Worm (Caenorhabditis elegans) whole organism, L4/young adult: Measurements from ENCODE around the gene saeg-1.
A peak's percentile ranks its signal among the peaks of the same experiment; 100 is the strongest.

Experiments used
- W03F9.2 ChIP-seq: fragments of 150-350 bp; optimal IDR thresholded peaks from 2 replicates; lab custom pipeline; 2014; ENCODE audit warnings: missing biosample characterization, missing genetic modification characterization
- dao-5 ChIP-seq: sonication (generic microtip); optimal IDR thresholded peaks from 2 replicates; lab custom pipeline; 2016; ENCODE audit warnings: missing genotype, missing genetic modification characterization, moderate library complexity, missing compliant biosample characterization
- him-1 ChIP-seq: sonication (generic microtip); optimal IDR thresholded peaks from 2 replicates; lab custom pipeline; 2016; ENCODE audit warnings: missing genotype, missing genetic modification reagents, missing genetic modification characterization, missing compliant biosample characterization

The saeg-1 gene

DNA sequence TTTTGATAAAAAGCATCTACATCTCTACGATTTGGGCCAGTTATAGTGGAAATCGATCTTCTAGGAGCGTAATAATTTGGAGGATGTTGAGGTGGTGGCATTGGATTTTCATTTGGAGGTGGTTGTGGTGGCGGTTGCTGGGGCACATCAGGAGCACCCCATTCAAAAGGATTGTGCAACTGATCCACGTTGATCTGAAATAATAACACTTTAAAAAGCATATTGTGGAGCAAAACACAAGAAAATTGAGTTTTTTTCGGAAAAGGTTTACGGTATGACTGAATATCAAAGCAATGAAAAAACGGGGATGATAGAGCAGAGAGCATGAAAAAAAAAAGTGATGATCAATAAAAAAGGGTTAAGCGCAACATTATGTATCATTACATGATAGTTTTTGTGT is at the start of gene saeg-1:
Gene saeg-1, minus strand, starts transcription at position 101 of the 400 bp plus-strand sequence.
- TF ChIP-seq W03F9.2 (tag; lab: Kevin White, UChicago): no peak
- TF ChIP-seq him-1 (tag; lab: Kevin White, UChicago): no peak
- TF ChIP-seq dao-5 (tag; lab: Kevin White, UChicago): no peak

DNA sequence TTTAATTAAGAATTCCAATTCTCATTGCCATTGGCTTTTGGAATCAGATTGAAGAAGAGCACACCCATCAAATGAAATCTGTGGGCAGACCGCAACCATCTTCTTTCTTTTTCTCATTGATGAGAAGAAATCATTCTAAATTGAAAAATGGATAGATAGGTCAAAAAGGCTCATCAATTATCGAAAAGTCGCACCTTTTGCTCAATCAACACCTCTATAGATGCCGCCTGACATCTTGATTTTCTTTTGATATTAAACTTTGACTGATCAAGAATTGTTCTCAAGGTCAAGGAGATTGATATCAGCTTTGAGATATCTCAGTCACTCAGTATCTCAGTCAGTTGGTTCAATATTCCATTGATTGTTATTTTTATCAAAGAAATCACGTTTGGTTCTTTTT is 44.5 kb upstream of the saeg-1 start:
- TF ChIP-seq dao-5 (tag; lab: Kevin White, UChicago) (no peak), W03F9.2 (tag; lab: Kevin White, UChicago) (no peak), him-1 (tag; lab: Kevin White, UChicago) (no peak)

DNA sequence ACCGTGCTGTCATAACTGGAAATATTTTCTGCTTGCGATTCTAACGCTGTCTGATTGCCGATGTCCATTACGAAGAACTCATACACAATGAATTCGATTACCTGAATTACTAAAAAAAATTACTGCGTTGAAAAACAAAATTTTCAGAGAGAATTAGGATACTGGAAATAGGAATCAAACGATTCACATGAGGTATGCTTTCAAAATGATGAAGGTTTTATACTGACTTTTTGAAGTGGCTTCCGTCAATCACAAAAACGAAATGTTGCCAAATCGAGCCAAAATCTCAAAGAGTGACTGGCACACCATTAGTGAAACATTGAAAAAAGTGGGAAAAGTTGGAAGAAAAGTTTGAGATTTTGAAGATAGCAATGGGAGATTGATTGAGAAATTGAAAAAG is 43.6 kb upstream of the saeg-1 start, which contains the start of gene zzz-1:
Gene zzz-1, minus strand, starts transcription at position 101 of the 400 bp plus-strand sequence.
- TF ChIP-seq him-1 (tag; lab: Kevin White, UChicago): no peak
- no peak for TF ChIP-seq dao-5 (tag; lab: Kevin White, UChicago)
- no peak for TF ChIP-seq W03F9.2 (tag; lab: Kevin White, UChicago)

DNA sequence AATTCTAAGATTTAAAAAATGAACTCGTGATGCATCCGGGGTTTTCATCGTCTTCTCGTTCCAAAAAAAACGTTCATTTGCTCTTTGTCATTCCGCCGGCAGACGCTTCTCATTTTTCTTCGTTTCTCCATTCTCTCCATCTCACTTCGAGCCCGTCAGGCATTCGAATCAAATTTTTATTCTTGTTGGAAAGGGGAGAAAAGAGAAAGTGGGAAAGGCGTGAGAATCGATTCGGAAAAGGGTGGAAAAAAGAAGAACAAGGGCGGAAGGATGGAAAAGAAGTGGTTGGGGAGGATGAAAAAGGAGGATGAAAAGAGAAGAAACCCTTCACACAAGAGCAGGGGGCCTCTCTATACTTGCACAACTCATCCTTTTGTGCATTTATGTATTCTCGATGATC is 39.3 kb upstream of the saeg-1 start:
- TF ChIP-seq him-1 (tag; lab: Kevin White, UChicago) (no peak), W03F9.2 (tag; lab: Kevin White, UChicago) (no peak), dao-5 (tag; lab: Kevin White, UChicago) (no peak)

DNA sequence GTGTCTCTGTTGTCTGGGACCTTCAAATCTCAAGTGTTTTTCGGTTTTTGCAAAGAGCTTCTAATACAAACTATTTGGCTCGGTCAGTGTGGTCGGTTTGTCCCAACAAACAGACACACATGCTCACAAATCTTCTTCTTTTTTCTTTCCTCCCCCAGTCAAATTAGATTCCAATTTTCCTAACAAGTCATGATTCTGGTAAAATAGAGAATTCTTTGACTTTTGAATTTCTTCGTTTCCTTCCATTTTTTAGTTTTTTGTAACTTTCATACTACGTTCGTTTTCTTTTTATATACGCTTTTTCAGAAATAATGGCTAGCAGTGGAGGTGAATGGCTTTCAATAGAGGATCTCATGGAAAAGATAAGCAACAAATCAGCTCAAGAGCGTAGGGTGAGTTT is 38.2 kb upstream of the saeg-1 start, which contains the start of gene F32D8.15:
Gene F32D8.15, plus strand, starts transcription at position 301 of the 400 bp plus-strand sequence.
- TF ChIP-seq dao-5 (tag; lab: Kevin White, UChicago): no peak
- no peak for TF ChIP-seq W03F9.2 (tag; lab: Kevin White, UChicago)
- TF ChIP-seq him-1 (tag; lab: Kevin White, UChicago): no peak

DNA sequence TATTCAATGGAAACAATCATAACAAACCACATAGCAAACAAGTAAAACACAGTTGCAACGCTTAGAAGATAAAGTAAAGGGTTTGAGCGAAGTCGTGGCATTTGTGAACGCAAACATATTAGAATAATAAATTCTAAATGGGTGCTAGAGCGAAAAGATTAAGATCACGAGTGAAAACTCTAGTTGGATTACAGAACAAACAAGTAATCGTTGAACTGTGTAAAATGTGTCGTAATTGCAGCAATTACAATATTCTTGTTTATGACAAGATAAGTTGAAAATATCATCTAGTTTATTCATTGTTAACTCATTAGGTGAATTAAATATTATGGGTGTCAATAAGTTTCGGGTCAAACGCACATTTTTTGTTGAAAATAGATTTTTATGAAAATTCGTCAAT is 37.2 kb upstream of the saeg-1 start, which contains the start of gene F32D8.8:
Gene F32D8.8, minus strand, starts transcription at position 101 of the 400 bp plus-strand sequence.
- TF ChIP-seq dao-5 (tag; lab: Kevin White, UChicago) (no peak), him-1 (tag; lab: Kevin White, UChicago) (no peak), W03F9.2 (tag; lab: Kevin White, UChicago) (no peak)

DNA sequence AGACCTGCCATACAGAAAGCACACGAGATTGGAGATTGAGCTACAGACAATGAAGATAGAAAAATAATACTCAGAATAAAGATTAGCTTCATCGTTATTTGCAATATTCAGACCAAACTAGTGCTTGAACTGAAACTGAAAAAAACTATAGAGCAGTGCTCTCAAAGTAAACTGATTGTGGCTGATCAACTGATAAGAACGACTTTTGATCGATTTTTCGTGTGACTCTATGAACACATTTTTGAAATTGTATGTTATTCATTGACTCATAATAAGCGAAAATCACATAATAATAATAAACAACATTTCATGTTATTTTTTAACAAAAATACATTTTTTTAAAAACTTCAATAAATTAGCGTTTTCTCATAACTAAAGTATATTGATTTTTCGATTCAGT is 35.6 kb upstream of the saeg-1 start, which contains the start of gene spp-16:
Gene spp-16, minus strand, starts transcription at position 179 of the 400 bp plus-strand sequence.
- TF ChIP-seq W03F9.2 (tag; lab: Kevin White, UChicago) (no peak), him-1 (tag; lab: Kevin White, UChicago) (no peak), dao-5 (tag; lab: Kevin White, UChicago) (no peak)

DNA sequence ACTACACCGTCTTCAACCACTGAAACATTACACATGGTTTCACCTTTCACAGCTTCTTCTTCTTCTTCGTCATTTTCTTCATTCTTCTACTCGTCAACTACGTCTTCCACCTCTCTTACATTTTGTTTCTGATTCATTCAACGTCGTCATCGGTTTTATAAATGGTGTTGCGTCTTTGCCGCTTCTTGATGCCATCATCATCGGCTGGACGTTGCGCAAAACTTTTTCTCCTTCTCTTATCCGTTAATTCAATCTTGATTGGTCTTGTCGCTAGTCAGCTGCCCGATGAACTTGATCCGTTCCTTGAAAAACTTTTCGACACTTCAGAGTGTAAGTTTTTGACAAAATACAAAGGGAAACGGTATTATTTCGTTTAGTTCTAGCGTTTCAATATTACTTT is 33.1 kb upstream of the saeg-1 start:
- no peak for TF ChIP-seq dao-5 (tag; lab: Kevin White, UChicago)
- no peak for TF ChIP-seq W03F9.2 (tag; lab: Kevin White, UChicago)
- TF ChIP-seq him-1 (tag; lab: Kevin White, UChicago): no peak

DNA sequence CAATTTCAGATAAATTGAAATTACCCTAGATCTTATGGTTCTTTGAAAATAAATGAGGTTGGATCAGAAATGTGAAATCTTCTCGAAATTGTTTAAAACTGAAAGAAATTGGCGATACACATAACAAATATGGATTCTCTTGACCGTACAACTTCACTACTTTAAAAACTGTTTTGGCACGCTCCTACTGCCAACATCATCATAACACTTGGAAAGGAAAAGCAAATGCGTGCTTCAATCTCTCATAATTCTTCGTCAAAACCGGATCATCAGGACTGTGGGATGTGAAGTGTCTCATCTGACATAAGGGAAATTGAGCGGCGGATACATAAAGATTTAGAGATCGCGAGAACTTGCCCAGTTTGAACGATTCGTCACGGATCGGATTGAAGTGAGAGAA is 32.6 kb upstream of the saeg-1 start, which contains the start of gene F32D8.7:
Gene F32D8.7, plus strand, starts transcription at position 329 of the 400 bp plus-strand sequence.
- TF ChIP-seq him-1 (tag; lab: Kevin White, UChicago) (no peak), dao-5 (tag; lab: Kevin White, UChicago) (no peak), W03F9.2 (tag; lab: Kevin White, UChicago) (no peak)

DNA sequence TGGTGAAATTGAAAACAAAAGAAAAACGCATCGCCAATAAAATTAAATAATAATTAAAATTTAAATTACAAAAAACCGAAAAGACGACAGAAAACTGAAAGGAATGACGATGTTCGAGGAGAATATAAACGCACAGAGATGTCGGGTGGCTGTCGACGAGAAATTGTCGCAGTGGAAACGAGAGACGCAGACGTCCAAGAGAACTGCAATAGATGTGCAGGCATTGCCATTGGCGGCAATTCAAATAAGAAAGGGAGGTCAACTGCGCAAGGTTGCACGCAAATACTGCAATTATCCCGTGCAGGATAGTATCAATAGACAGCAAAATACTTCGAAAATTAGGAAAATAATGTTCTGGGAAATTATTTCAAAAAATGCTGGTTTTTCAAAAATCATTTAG is 31.7 kb upstream of the saeg-1 start:
- peak; percentile 97 for TF ChIP-seq him-1 (tag; lab: Kevin White, UChicago)
- peak; percentile 97 for TF ChIP-seq W03F9.2 (tag; lab: Kevin White, UChicago)
- TF ChIP-seq dao-5 (tag; lab: Kevin White, UChicago): peak; percentile 43

DNA sequence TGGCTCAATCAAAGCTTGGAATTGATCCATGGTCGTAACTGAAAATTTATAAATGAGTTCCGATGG is 31.4 kb upstream of the saeg-1 start, which contains the start of gene sec-61.G:
Gene sec-61.G, minus strand, starts transcription at position 38 of the 66 bp plus-strand sequence.
- TF ChIP-seq dao-5 (tag; lab: Kevin White, UChicago) (no peak), W03F9.2 (tag; lab: Kevin White, UChicago) (no peak), him-1 (tag; lab: Kevin White, UChicago) (no peak)

DNA sequence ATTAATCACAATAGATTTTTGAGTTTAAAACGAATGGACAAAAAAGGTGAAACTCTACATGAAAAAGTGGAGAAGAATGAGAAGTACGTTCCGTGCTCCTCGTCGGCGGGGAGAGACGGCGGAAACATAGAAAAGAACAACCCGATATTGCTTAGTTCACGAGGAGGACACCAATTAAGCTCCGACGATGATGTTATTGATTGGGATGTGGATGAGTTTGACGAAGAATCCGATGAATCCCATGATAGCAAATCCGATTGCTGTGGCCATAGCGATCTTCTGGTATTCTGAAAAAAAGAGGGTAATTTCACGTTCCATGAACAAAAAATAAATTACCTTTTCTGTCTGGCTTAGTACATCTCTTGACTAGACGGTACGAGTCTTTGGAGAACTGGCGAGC is 31.2 kb upstream of the saeg-1 start:
- TF ChIP-seq dao-5 (tag; lab: Kevin White, UChicago): no peak
- TF ChIP-seq him-1 (tag; lab: Kevin White, UChicago): no peak

DNA sequence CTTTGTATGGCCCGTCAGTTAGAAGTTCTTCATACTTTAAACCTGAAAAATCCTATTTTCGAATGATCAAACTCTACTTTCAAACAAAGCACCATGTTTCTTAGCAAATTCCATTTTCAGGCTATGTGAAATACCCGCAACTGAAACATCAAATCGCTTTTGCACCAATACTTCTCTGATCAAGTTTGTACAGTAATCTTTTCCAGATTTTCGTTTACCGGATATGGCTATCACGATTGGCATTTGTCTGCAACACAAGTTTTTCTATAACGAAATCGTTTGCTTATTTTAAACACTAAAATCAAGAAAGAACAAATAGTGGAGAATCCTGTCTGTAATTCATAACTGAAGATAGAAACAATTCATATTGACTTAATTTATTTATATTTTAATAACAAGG is 30.8 kb upstream of the saeg-1 start, which contains the start of gene F32D8.13:
Gene F32D8.13, minus strand, starts transcription at position 249 of the 400 bp plus-strand sequence.
- TF ChIP-seq him-1 (tag; lab: Kevin White, UChicago) (no peak), dao-5 (tag; lab: Kevin White, UChicago) (no peak), W03F9.2 (tag; lab: Kevin White, UChicago) (no peak)

DNA sequence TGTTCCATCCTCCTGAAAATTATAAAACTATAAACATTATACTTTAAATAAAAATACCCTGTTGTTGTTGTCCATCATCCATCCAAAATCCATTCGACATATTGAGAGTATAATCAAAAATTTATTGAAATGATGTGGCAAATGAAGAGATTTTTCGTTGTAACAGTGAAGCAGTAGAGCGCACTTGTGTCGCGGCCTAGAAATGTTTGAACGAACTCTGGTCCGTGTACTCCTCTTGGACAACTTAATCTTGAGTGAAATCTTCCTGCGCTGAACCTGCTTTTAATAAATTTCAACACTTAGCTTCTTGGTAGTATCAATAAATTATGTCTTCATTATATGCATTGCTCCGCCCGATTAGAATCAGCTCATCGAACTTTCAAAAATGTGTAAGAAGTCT is 29.1 kb upstream of the saeg-1 start, which contains the start of the genes F32D8.14 and F32D8.5:
Gene F32D8.14, minus strand, starts transcription at position 188 of the 400 bp plus-strand sequence.
Gene F32D8.5, plus strand, starts transcription at position 200 of the 400 bp plus-strand sequence.
- TF ChIP-seq him-1 (tag; lab: Kevin White, UChicago) (peak; percentile 33), dao-5 (tag; lab: Kevin White, UChicago) (no peak), W03F9.2 (tag; lab: Kevin White, UChicago) (peak; percentile 92)
